Worm (Caenorhabditis elegans) whole organism, L1 larva: ENCODE measurements around the gene M163.8.

Source experiments
- F16B12.6 ChIP-seq: fragments of 150-350 bp; optimal IDR thresholded peaks from 2 replicates; lab custom pipeline; 2014; ENCODE audit warnings: missing biosample characterization, missing genetic modification characterization
- aha-1 ChIP-seq: fragments of 150-350 bp; optimal IDR thresholded peaks from 2 replicates; lab custom pipeline; 2014; ENCODE audit warnings: missing biosample characterization, missing genetic modification characterization
- aly-2 ChIP-seq: fragments of 150-350 bp; optimal IDR thresholded peaks from 2 replicates; lab custom pipeline; 2014; ENCODE audit warnings: missing biosample characterization, missing genetic modification characterization
- ama-1 ChIP-seq: fragments of 150-350 bp; optimal IDR thresholded peaks from 2 replicates; lab custom pipeline; 2014
- ceh-63 ChIP-seq: fragments of 200-800 bp; sonication (Bioruptor generic); optimal IDR thresholded peaks from 2 replicates; lab custom pipeline; 2018; ENCODE audit warnings: mild to moderate bottlenecking, missing genetic modification characterization, missing compliant biosample characterization
- ceh-88 ChIP-seq: fragments of 200-800 bp; sonication (Bioruptor generic); IDR thresholded peaks from 2 replicates; pipeline ENCODE4 v1.3.6; 2022; ENCODE audit warnings: missing genetic modification characterization, missing compliant biosample characterization
- ceh-90 ChIP-seq: sonication (generic microtip); optimal IDR thresholded peaks from 2 replicates; lab custom pipeline; 2016; ENCODE audit warnings: missing genetic modification characterization, missing compliant biosample characterization
- ces-1 ChIP-seq: fragments of 150-350 bp; optimal IDR thresholded peaks from 2 replicates; lab custom pipeline; 2014; ENCODE audit warnings: missing biosample characterization, missing genetic modification reagents, missing genetic modification characterization
- dsc-1 ChIP-seq: sonication (generic microtip); optimal IDR thresholded peaks from 2 replicates; lab custom pipeline; 2016; ENCODE audit warnings: mild to moderate bottlenecking, missing genetic modification characterization, missing compliant biosample characterization
- efl-1 ChIP-seq, 4 experiments: fragments of 150-350 bp; optimal IDR thresholded peaks in 3 of 4; peaks in 1 of 4; 1 replicate in 1 of 4; 2 replicates in 3 of 4; lab custom pipeline; 2014; ENCODE audit warnings: missing biosample characterization in 2 of 4, missing genetic modification characterization in 2 of 4, missing genetic modification reagents in 2 of 4
- efl-3 ChIP-seq: fragments of 200-800 bp; sonication (Bioruptor generic); optimal IDR thresholded peaks from 2 replicates; lab custom pipeline; 2018; ENCODE audit warnings: mild to moderate bottlenecking, missing genetic modification characterization, missing compliant biosample characterization
- elt-2 ChIP-seq: sonication (generic microtip); optimal IDR thresholded peaks from 2 replicates; lab custom pipeline; 2016; ENCODE audit warnings: missing genetic modification characterization, mild to moderate bottlenecking, inconsistent platforms, missing compliant biosample characterization, missing genetic modification reagents
- fkh-10 ChIP-seq: sonication (generic microtip); optimal IDR thresholded peaks from 2 replicates; lab custom pipeline; 2017; ENCODE audit warnings: missing biosample characterization, missing genetic modification reagents, missing genetic modification characterization
- fkh-4 ChIP-seq: sonication (generic microtip); optimal IDR thresholded peaks from 2 replicates; lab custom pipeline; 2016; ENCODE audit warnings: missing compliant biosample characterization, missing genetic modification characterization, borderline replicate concordance
- fkh-8 ChIP-seq: sonication (generic microtip); optimal IDR thresholded peaks from 2 replicates; lab custom pipeline; 2016; ENCODE audit warnings: mild to moderate bottlenecking, missing genetic modification characterization, missing compliant biosample characterization
- fos-1 ChIP-seq: fragments of 150-350 bp; optimal IDR thresholded peaks from 2 replicates; lab custom pipeline; 2014; ENCODE audit warnings: missing biosample characterization, missing genetic modification characterization
- grh-1 ChIP-seq: fragments of 200-800 bp; sonication (Bioruptor generic); IDR thresholded peaks from 2 replicates; pipeline ENCODE4 v1.3.6; 2022; ENCODE audit warnings: missing genetic modification reagents, missing genetic modification characterization, missing compliant biosample characterization
- hlh-17 ChIP-seq: fragments of 200-800 bp; sonication (Bioruptor generic); optimal IDR thresholded peaks from 2 replicates; lab custom pipeline; 2018; ENCODE audit warnings: missing genetic modification characterization, mild to moderate bottlenecking, missing compliant biosample characterization, moderate library complexity, borderline replicate concordance
- irx-1 ChIP-seq: sonication (generic microtip); optimal IDR thresholded peaks from 2 replicates; lab custom pipeline; 2016; ENCODE audit warnings: missing genetic modification characterization, missing compliant biosample characterization
- isw-1 ChIP-seq: fragments of 200-800 bp; sonication (Bioruptor generic); IDR thresholded peaks from 2 replicates; pipeline ENCODE4 v1.3.6; 2022; ENCODE audit warnings: missing genetic modification characterization, missing compliant biosample characterization
- jun-1 ChIP-seq: fragments of 150-350 bp; optimal IDR thresholded peaks from 2 replicates; lab custom pipeline; 2014; ENCODE audit warnings: missing biosample characterization, missing genetic modification reagents, missing genetic modification characterization
- lin-14 ChIP-seq: fragments of 200-800 bp; sonication (Bioruptor generic); optimal IDR thresholded peaks from 2 replicates; lab custom pipeline; 2018; ENCODE audit warnings: mild to moderate bottlenecking, missing genetic modification characterization, moderate library complexity, missing compliant biosample characterization
- lin-15B ChIP-seq: fragments of 150-350 bp; sonication (generic microtip); optimal IDR thresholded peaks from 3 replicates; lab custom pipeline; 2014; ENCODE audit warnings: missing biosample characterization, missing genetic modification characterization
- lin-39 ChIP-seq: fragments of 150-350 bp; optimal IDR thresholded peaks from 2 replicates; lab custom pipeline; 2014; ENCODE audit warnings: missing biosample characterization, missing genetic modification reagents, missing genetic modification characterization
- lir-3 ChIP-seq: sonication (generic microtip); optimal IDR thresholded peaks from 2 replicates; lab custom pipeline; 2016; ENCODE audit warnings: mild to moderate bottlenecking, missing genetic modification characterization, moderate library complexity, missing compliant biosample characterization; ENCODE audit not compliant: poor library complexity
- lsy-2 ChIP-seq, 2 experiments: fragments of 150-350 bp; optimal IDR thresholded peaks; 2 replicates each; lab custom pipeline; 2014; ENCODE audit warnings: missing biosample characterization in 2 of 2, missing genetic modification characterization in 2 of 2
- mab-9 ChIP-seq: fragments of 200-800 bp; sonication (Bioruptor generic); IDR thresholded peaks from 2 replicates; pipeline ENCODE4 v1.3.6; 2022; ENCODE audit warnings: missing genetic modification reagents, missing genetic modification characterization, missing compliant biosample characterization
- mdl-1 ChIP-seq, 2 experiments: fragments of 150-350 bp; optimal IDR thresholded peaks; 2 replicates each; lab custom pipeline; 2014 to 2017; ENCODE audit warnings: missing biosample characterization in 2 of 2, missing genetic modification characterization in 2 of 2, inconsistent platforms in 1 of 2
- mep-1 ChIP-seq: fragments of 150-350 bp; optimal IDR thresholded peaks from 2 replicates; lab custom pipeline; 2014; ENCODE audit warnings: missing biosample characterization, missing genetic modification characterization
- nhr-11 ChIP-seq: fragments of 150-350 bp; optimal IDR thresholded peaks from 2 replicates; lab custom pipeline; 2014; ENCODE audit warnings: missing biosample characterization, missing genetic modification characterization
- nhr-12 ChIP-seq: sonication (generic microtip); optimal IDR thresholded peaks from 2 replicates; lab custom pipeline; 2017; ENCODE audit warnings: missing biosample characterization, missing genetic modification characterization
- nhr-19 ChIP-seq: fragments of 200-800 bp; sonication (Bioruptor generic); conservative IDR thresholded peaks from 2 replicates; pipeline ENCODE4 v1.3.6; 2022; ENCODE audit warnings: missing genetic modification characterization, missing compliant biosample characterization
- nhr-20 ChIP-seq: sonication (generic microtip); optimal IDR thresholded peaks from 2 replicates; lab custom pipeline; 2016; ENCODE audit warnings: mild to moderate bottlenecking, missing genetic modification characterization, missing compliant biosample characterization
- nhr-28 ChIP-seq: fragments of 150-350 bp; optimal IDR thresholded peaks from 2 replicates; lab custom pipeline; 2014; ENCODE audit warnings: missing biosample characterization, missing genetic modification characterization
- nhr-71 ChIP-seq: sonication (generic microtip); optimal IDR thresholded peaks from 2 replicates; lab custom pipeline; 2016; ENCODE audit warnings: mild to moderate bottlenecking, missing genetic modification characterization, moderate library complexity, missing compliant biosample characterization
- nhr-76 ChIP-seq: sonication (generic microtip); optimal IDR thresholded peaks from 2 replicates; lab custom pipeline; 2017; ENCODE audit warnings: missing biosample characterization, missing genetic modification characterization
- nhr-84 ChIP-seq: sonication (generic microtip); optimal IDR thresholded peaks from 2 replicates; lab custom pipeline; 2017; ENCODE audit warnings: missing biosample characterization, missing genetic modification characterization
- nhr-85 ChIP-seq: sonication (generic microtip); peaks from one replicate; lab custom pipeline; 2016; ENCODE audit warnings: missing genetic modification characterization, inconsistent platforms, missing compliant biosample characterization
- nhr-90 ChIP-seq: sonication (generic microtip); optimal IDR thresholded peaks from 2 replicates; lab custom pipeline; 2016; ENCODE audit warnings: mild to moderate bottlenecking, missing genetic modification characterization, missing compliant biosample characterization; ENCODE audit not compliant: poor library complexity
- pag-3 ChIP-seq: sonication (generic microtip); optimal IDR thresholded peaks from 2 replicates; lab custom pipeline; 2017; ENCODE audit warnings: missing genetic modification characterization, mild to moderate bottlenecking, missing compliant biosample characterization, antibody characterized with exemption, borderline replicate concordance; ENCODE audit not compliant: insufficient read depth
- pax-3 ChIP-seq: fragments of 200-800 bp; sonication (Bioruptor generic); optimal IDR thresholded peaks from 2 replicates; lab custom pipeline; 2018; ENCODE audit warnings: mild to moderate bottlenecking, missing genetic modification characterization, moderate library complexity, missing compliant biosample characterization
- skn-1 ChIP-seq: fragments of 150-350 bp; optimal IDR thresholded peaks from 2 replicates; lab custom pipeline; 2014; ENCODE audit warnings: missing biosample characterization, missing genetic modification characterization
- snpc-4 ChIP-seq: fragments of 150-350 bp; optimal IDR thresholded peaks from 2 replicates; lab custom pipeline; 2014; ENCODE audit warnings: missing biosample characterization, missing genetic modification characterization
- sptf-1 ChIP-seq: fragments of 150-350 bp; optimal IDR thresholded peaks from 2 replicates; lab custom pipeline; 2014; ENCODE audit warnings: missing biosample characterization, missing genetic modification characterization
- sup-37 ChIP-seq: fragments of 200-800 bp; sonication (Bioruptor generic); optimal IDR thresholded peaks from 2 replicates; lab custom pipeline; 2018; ENCODE audit warnings: mild to moderate bottlenecking, missing genetic modification characterization, missing compliant biosample characterization
- swsn-7 ChIP-seq: sonication (generic microtip); optimal IDR thresholded peaks from 2 replicates; lab custom pipeline; 2016; ENCODE audit warnings: missing genetic modification characterization, missing compliant biosample characterization
- tbx-2 ChIP-seq: sonication (generic microtip); optimal IDR thresholded peaks from 2 replicates; lab custom pipeline; 2016; ENCODE audit warnings: missing genetic modification characterization, missing compliant biosample characterization
- unc-62 ChIP-seq: fragments of 150-350 bp; optimal IDR thresholded peaks from 2 replicates; lab custom pipeline; 2014; ENCODE audit warnings: missing biosample characterization, missing genetic modification reagents, missing genetic modification characterization
- xbp-1 ChIP-seq: sonication (generic microtip); optimal IDR thresholded peaks from 2 replicates; lab custom pipeline; 2016; ENCODE audit warnings: missing genetic modification characterization, missing compliant biosample characterization
- zag-1 ChIP-seq: fragments of 150-350 bp; optimal IDR thresholded peaks from 2 replicates; lab custom pipeline; 2014; ENCODE audit warnings: missing biosample characterization, missing genetic modification characterization
- zip-4 ChIP-seq: fragments of 200-800 bp; sonication (Bioruptor generic); optimal IDR thresholded peaks from 2 replicates; lab custom pipeline; 2018; ENCODE audit warnings: mild to moderate bottlenecking, missing genetic modification characterization, moderate library complexity, missing compliant biosample characterization
- ztf-11 ChIP-seq, 2 experiments: sonication (generic microtip); optimal IDR thresholded peaks; 2 replicates each; lab custom pipeline; 2016 to 2017; ENCODE audit warnings: missing genetic modification characterization in 2 of 2, missing biosample characterization in 1 of 2, missing compliant biosample characterization in 1 of 2
- ztf-4 ChIP-seq: fragments of 150-350 bp; optimal IDR thresholded peaks from 2 replicates; lab custom pipeline; 2014; ENCODE audit warnings: missing biosample characterization, missing genetic modification characterization

Gene M163.8

DNA sequence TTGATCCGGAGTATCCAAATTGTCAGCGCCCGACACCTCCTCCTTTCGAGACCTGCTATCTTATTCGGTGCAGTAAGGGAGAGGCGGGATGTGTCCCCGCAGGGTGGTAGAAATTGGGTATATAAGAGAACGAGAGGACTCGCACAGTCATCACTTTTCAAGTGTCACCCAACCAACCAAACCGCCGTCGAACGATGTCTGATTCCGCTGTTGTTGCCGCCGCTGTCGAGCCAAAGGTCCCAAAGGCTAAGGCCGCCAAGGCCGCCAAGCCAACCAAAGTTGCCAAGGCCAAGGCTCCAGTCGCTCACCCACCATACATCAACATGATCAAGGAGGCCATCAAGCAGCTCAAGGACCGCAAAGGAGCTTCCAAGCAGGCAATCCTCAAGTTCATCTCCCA, 5.0 kb downstream of the M163.8 start, which contains the start of gene his-24 (continued):
- TF ChIP-seq ceh-88 = no peak
- peak; percentile 97 for TF ChIP-seq swsn-7 (tag; lab: Kevin White, UChicago)
- TF ChIP-seq dsc-1 = peak; percentile 58
- no peak for TF ChIP-seq aly-2
- peak; percentile 18 for TF ChIP-seq pax-3 (tag; lab: Kevin White, UChicago)
- TF ChIP-seq efl-3 (GFP tag; lab: Kevin White, UChicago) = peak; percentile 39
- TF ChIP-seq snpc-4 = peak; percentile 54
- no peak for TF ChIP-seq nhr-76 (tag; lab: Kevin White, UChicago)
- peak; percentile 14 for TF ChIP-seq lin-39
- TF ChIP-seq pag-3 (tag; lab: Kevin White, UChicago) = no peak
- no peak for TF ChIP-seq zag-1 (tag; lab: Kevin White, UChicago)
- no peak for TF ChIP-seq sptf-1 (tag; lab: Kevin White, UChicago)
- TF ChIP-seq lin-15B (tag; lab: Kevin White, UChicago) = no peak
- TF ChIP-seq unc-62 (GFP tag; lab: Kevin White, UChicago) = no peak
- TF ChIP-seq ama-1 (lab: Kevin White, UChicago) = peak; percentile 74
- no peak for TF ChIP-seq lir-3 (tag; lab: Kevin White, UChicago)
- peak; percentile 46 to 48 for TF ChIP-seq efl-1 (optimal IDR thresholded peaks at IDR 0.05; lab: Kevin White, UChicago)
- peak in 1 of 2 experiments; percentile 53 for TF ChIP-seq efl-1 (GFP tag; optimal IDR thresholded peaks at IDR 0.05 in 1 of 2; lab: Kevin White, UChicago)
- TF ChIP-seq sup-37 (GFP tag; lab: Kevin White, UChicago) = peak; percentile 43
- peak; percentile 83 for TF ChIP-seq jun-1
- peak; percentile 62 for TF ChIP-seq nhr-90 (tag; lab: Kevin White, UChicago)
- peak; percentile 72 for TF ChIP-seq fkh-8 (tag; lab: Kevin White, UChicago)
- TF ChIP-seq nhr-71 (tag; lab: Kevin White, UChicago) = peak; percentile 84
- TF ChIP-seq nhr-12 (tag; lab: Kevin White, UChicago) = no peak
- peak; percentile 52 to 66 for TF ChIP-seq lsy-2 (tag; optimal IDR thresholded peaks at IDR 0.05; lab: Kevin White, UChicago)
- peak; percentile 28 for TF ChIP-seq F16B12.6 (tag; lab: Kevin White, UChicago)
- no peak for TF ChIP-seq zip-4 (GFP tag; lab: Kevin White, UChicago)
- no peak for TF ChIP-seq ceh-63
- TF ChIP-seq ceh-90 = no peak
- TF ChIP-seq mdl-1 (tag; optimal IDR thresholded peaks at IDR 0.05; lab: Kevin White, UChicago) = peak in 1 of 2 experiments; percentile 46
- TF ChIP-seq nhr-84 (tag; lab: Kevin White, UChicago) = no peak
- peak; percentile 75 for TF ChIP-seq nhr-19 (GFP tag; lab: Robert Waterston, UW)
- no peak for TF ChIP-seq ztf-4 (tag; lab: Kevin White, UChicago)
- TF ChIP-seq tbx-2 (tag; lab: Kevin White, UChicago) = peak; percentile 72
- no peak for TF ChIP-seq elt-2
- peak; percentile 43 for TF ChIP-seq skn-1 (tag; lab: Kevin White, UChicago)
- TF ChIP-seq grh-1 (GFP tag; lab: Robert Waterston, UW) = peak; percentile 68
- peak; percentile 89 for TF ChIP-seq lin-14
- TF ChIP-seq irx-1 (tag; lab: Kevin White, UChicago) = peak; percentile 64
- TF ChIP-seq fkh-10 (GFP tag; lab: Kevin White, UChicago) = peak; percentile 50
- TF ChIP-seq ces-1 (GFP tag; lab: Kevin White, UChicago) = no peak
- no peak for TF ChIP-seq hlh-17 (GFP tag; lab: Kevin White, UChicago)
- TF ChIP-seq nhr-28 (tag; lab: Kevin White, UChicago) = no peak
- no peak for TF ChIP-seq nhr-11 (tag; lab: Kevin White, UChicago)
- TF ChIP-seq mep-1 (tag; lab: Kevin White, UChicago) = peak; percentile 35
- peak; percentile 79 for TF ChIP-seq nhr-20 (tag; lab: Kevin White, UChicago)
- TF ChIP-seq isw-1 (GFP tag; lab: Robert Waterston, UW) = no peak; the same call in 1 of the 2 replicates
- peak; percentile 85 for TF ChIP-seq nhr-85
- TF ChIP-seq fos-1 (tag; lab: Kevin White, UChicago) = peak; percentile 12
- no peak for TF ChIP-seq fkh-4 (tag; lab: Kevin White, UChicago)
- TF ChIP-seq mab-9 (GFP tag; lab: Robert Waterston, UW) = peak; percentile 65
- TF ChIP-seq ztf-11 (tag; optimal IDR thresholded peaks at IDR 0.05; lab: Kevin White, UChicago) = peak in 1 of 2 experiments; percentile 70
- no peak for TF ChIP-seq aha-1
- TF ChIP-seq xbp-1 (tag; lab: Kevin White, UChicago) = peak; percentile 68
